Fruit fly (Drosophila melanogaster) whole organism, embryonic: ENCODE results near the gene qm.

Source experiments
- Adf1 ChIP-seq: fragments of 200-800 bp; sonication (Bioruptor generic); IDR thresholded peaks from 2 replicates; pipeline ENCODE4 v1.3.6; 2022; ENCODE audit warnings: missing biosample characterization, missing genetic modification characterization
- Atf-2 ChIP-seq: fragments of 200-800 bp; sonication (Bioruptor generic); optimal IDR thresholded peaks from 2 replicates; lab custom pipeline; 2016; ENCODE audit warnings: missing biosample characterization, missing genetic modification characterization
- CG10267 ChIP-seq: fragments of 200-800 bp; sonication (Bioruptor generic); optimal IDR thresholded peaks from 2 replicates; lab custom pipeline; 2018; ENCODE audit warnings: missing biosample characterization, mild to moderate bottlenecking, missing genetic modification characterization, moderate library complexity
- CG10274 ChIP-seq: fragments of 200-800 bp; sonication (Bioruptor generic); optimal IDR thresholded peaks from 3 replicates; lab custom pipeline; 2017; ENCODE audit warnings: missing biosample characterization, mild to moderate bottlenecking, missing genetic modification characterization
- CG10366 ChIP-seq: fragments of 200-800 bp; sonication (Bioruptor generic); IDR thresholded peaks from 2 replicates; pipeline ENCODE4 v1.3.6; 2022; ENCODE audit warnings: missing biosample characterization, missing genetic modification characterization
- CG10979 ChIP-seq: fragments of 200-800 bp; sonication (Bioruptor generic); optimal IDR thresholded peaks from 2 replicates; lab custom pipeline; 2018; ENCODE audit warnings: missing biosample characterization, mild to moderate bottlenecking, missing genetic modification characterization, moderate library complexity
- CG12299 ChIP-seq: fragments of 200-800 bp; sonication (Bioruptor generic); optimal IDR thresholded peaks from 2 replicates; lab custom pipeline; 2018; ENCODE audit warnings: missing biosample characterization, mild to moderate bottlenecking, missing genetic modification characterization
- CG12659 ChIP-seq: fragments of 200-800 bp; sonication (Bioruptor generic); optimal IDR thresholded peaks from 3 replicates; lab custom pipeline; 2017; ENCODE audit warnings: mild to moderate bottlenecking, missing biosample characterization, missing genetic modification reagents, missing genetic modification characterization
- CG13123 ChIP-seq: fragments of 200-800 bp; sonication (Bioruptor generic); optimal IDR thresholded peaks from 2 replicates; lab custom pipeline; 2016; ENCODE audit warnings: missing biosample characterization, missing genetic modification characterization
- CG15269 ChIP-seq: fragments of 200-800 bp; sonication (Bioruptor generic); optimal IDR thresholded peaks from 2 replicates; lab custom pipeline; 2018; ENCODE audit warnings: missing biosample characterization, mild to moderate bottlenecking, missing genetic modification characterization, moderate library complexity
- CG17359 ChIP-seq: fragments of 200-800 bp; sonication (Bioruptor generic); optimal IDR thresholded peaks from 3 replicates; lab custom pipeline; 2018; ENCODE audit warnings: missing biosample characterization, mild to moderate bottlenecking, missing genetic modification characterization, moderate library complexity
- CG18599 ChIP-seq: fragments of 200-800 bp; sonication (Bioruptor generic); optimal IDR thresholded peaks from 3 replicates; lab custom pipeline; 2017; ENCODE audit warnings: missing biosample characterization, missing genetic modification characterization, mild to moderate bottlenecking, moderate library complexity, missing genetic modification reagents
- CG2116 ChIP-seq: fragments of 200-800 bp; sonication (Bioruptor generic); optimal IDR thresholded peaks from 3 replicates; lab custom pipeline; 2018; ENCODE audit warnings: missing biosample characterization, mild to moderate bottlenecking, missing genetic modification characterization
- CG2120 ChIP-seq: fragments of 200-800 bp; sonication (Bioruptor generic); optimal IDR thresholded peaks from 3 replicates; lab custom pipeline; 2016; ENCODE audit warnings: missing biosample characterization, missing genetic modification characterization
- CG2678 ChIP-seq: fragments of 200-800 bp; sonication (Bioruptor generic); optimal IDR thresholded peaks from 3 replicates; lab custom pipeline; 2019; ENCODE audit warnings: missing biosample characterization, mild to moderate bottlenecking, missing genetic modification characterization, moderate library complexity
- CG2712 ChIP-seq: fragments of 200-800 bp; optimal IDR thresholded peaks from 3 replicates; lab custom pipeline; 2019; ENCODE audit warnings: missing biosample characterization, mild to moderate bottlenecking, missing genetic modification characterization, moderate library complexity
- CG31441 ChIP-seq: fragments of 200-800 bp; sonication (Bioruptor generic); IDR thresholded peaks from 2 replicates; pipeline ENCODE4 v1.3.6; 2022; ENCODE audit warnings: missing biosample characterization, missing genetic modification characterization
- CG4282 ChIP-seq: fragments of 200-800 bp; sonication (Bioruptor generic); optimal IDR thresholded peaks from 2 replicates; lab custom pipeline; 2016; ENCODE audit warnings: missing biosample characterization, missing genetic modification characterization
- CG6254 ChIP-seq: fragments of 200-800 bp; sonication (Bioruptor generic); optimal IDR thresholded peaks from 3 replicates; lab custom pipeline; 2017; ENCODE audit warnings: mild to moderate bottlenecking, missing biosample characterization, missing genetic modification reagents, missing genetic modification characterization
- D19A ChIP-seq: fragments of 200-800 bp; optimal IDR thresholded peaks from 3 replicates; lab custom pipeline; 2019; ENCODE audit warnings: missing biosample characterization, mild to moderate bottlenecking, missing genetic modification characterization, moderate library complexity
- Deaf1 ChIP-seq: fragments of 200-800 bp; optimal IDR thresholded peaks from 3 replicates; lab custom pipeline; 2019; ENCODE audit warnings: missing biosample characterization, mild to moderate bottlenecking, missing genetic modification characterization, moderate library complexity
- E2f2 ChIP-seq: fragments of 200-800 bp; sonication (Bioruptor generic); IDR thresholded peaks from 2 replicates; pipeline ENCODE4 v1.3.6; 2022; ENCODE audit warnings: missing biosample characterization, missing genetic modification characterization
- Fer3 ChIP-seq: fragments of 200-800 bp; sonication (Bioruptor generic); optimal IDR thresholded peaks from 2 replicates; lab custom pipeline; 2018; ENCODE audit warnings: missing biosample characterization, mild to moderate bottlenecking, missing genetic modification characterization, moderate library complexity
- HLH4C ChIP-seq: fragments of 200-800 bp; sonication (Bioruptor generic); IDR thresholded peaks from 3 replicates; pipeline ENCODE4 v1.3.6; 2022; ENCODE audit warnings: missing biosample characterization, missing genetic modification characterization; ENCODE audit not compliant: partially characterized antibody
- Hand ChIP-seq: fragments of 200-800 bp; sonication (Bioruptor generic); optimal IDR thresholded peaks from 2 replicates; lab custom pipeline; 2017; ENCODE audit warnings: mild to moderate bottlenecking, missing biosample characterization, missing genetic modification reagents, missing genetic modification characterization
- HmgD ChIP-seq: fragments of 200-800 bp; sonication (Bioruptor generic); optimal IDR thresholded peaks from 3 replicates; lab custom pipeline; 2016; ENCODE audit warnings: missing biosample characterization, missing genetic modification characterization
- Hr51 ChIP-seq, 2 experiments: fragments of 200-800 bp; sonication (Bioruptor generic); optimal IDR thresholded peaks; 2 replicates in 1 of 2; 3 replicates in 1 of 2; lab custom pipeline; 2016 to 2018; ENCODE audit warnings: missing biosample characterization in 2 of 2, missing genetic modification characterization in 2 of 2, mild to moderate bottlenecking in 1 of 2, moderate library complexity in 1 of 2
- Mad ChIP-seq: fragments of 200-800 bp; sonication (Bioruptor generic); optimal IDR thresholded peaks from 2 replicates; lab custom pipeline; 2016; ENCODE audit warnings: missing biosample characterization, missing genetic modification characterization
- NFAT ChIP-seq: fragments of 200-800 bp; sonication (Bioruptor generic); IDR thresholded peaks from 2 replicates; pipeline ENCODE4 v1.3.6; 2022; ENCODE audit warnings: missing biosample characterization, missing genetic modification characterization
- Nf-YB ChIP-seq: fragments of 200-800 bp; sonication (Bioruptor generic); optimal IDR thresholded peaks from 3 replicates; lab custom pipeline; 2019; ENCODE audit warnings: missing biosample characterization, mild to moderate bottlenecking, missing genetic modification characterization, moderate library complexity
- PHDP ChIP-seq: fragments of 200-800 bp; sonication (Bioruptor generic); optimal IDR thresholded peaks from 3 replicates; lab custom pipeline; 2018; ENCODE audit warnings: missing biosample characterization, mild to moderate bottlenecking, missing genetic modification characterization, moderate library complexity
- Pdp1 ChIP-seq, 2 experiments: fragments of 200-800 bp; sonication (Bioruptor generic); optimal IDR thresholded peaks; 3 replicates each; lab custom pipeline; 2016; ENCODE audit warnings: missing biosample characterization in 2 of 2, missing genetic modification characterization in 2 of 2, mild to moderate bottlenecking in 1 of 2, moderate library complexity in 1 of 2
- Scr ChIP-seq: fragments of 200-800 bp; sonication (Bioruptor generic); IDR thresholded peaks from 2 replicates; pipeline ENCODE4 v1.3.6; 2022; ENCODE audit warnings: missing biosample characterization, missing genetic modification characterization; ENCODE audit not compliant: partially characterized antibody
- Trl ChIP-seq, 3 experiments: fragments of >200 bp in 2 of 3; fragments of 200-800 bp in 1 of 3; sonication (Bioruptor generic) in 1 of 3; optimal IDR thresholded peaks; 2 replicates in 1 of 3; 3 replicates in 2 of 3; lab custom pipeline; 2016 to 2017; ENCODE audit warnings: missing biosample characterization in 1 of 3, missing genetic modification characterization in 1 of 3
- ab ChIP-seq: fragments of 200-800 bp; sonication (Bioruptor generic); optimal IDR thresholded peaks from 2 replicates; lab custom pipeline; 2016; ENCODE audit warnings: missing biosample characterization, missing genetic modification characterization
- aop ChIP-seq: fragments of 200-800 bp; sonication (Bioruptor generic); IDR thresholded peaks from 2 replicates; pipeline ENCODE4 v1.3.6; 2022; ENCODE audit warnings: missing biosample characterization, missing genetic modification characterization
- disco-r ChIP-seq: fragments of 200-800 bp; sonication (Bioruptor generic); optimal IDR thresholded peaks from 2 replicates; lab custom pipeline; 2016; ENCODE audit warnings: missing biosample characterization, missing genetic modification characterization
- gce ChIP-seq: fragments of 200-800 bp; sonication (Bioruptor generic); IDR thresholded peaks from 3 replicates; pipeline ENCODE4 v1.3.6; 2022; ENCODE audit warnings: missing biosample characterization, missing genetic modification characterization
- gcm ChIP-seq: fragments of 200-800 bp; sonication (Bioruptor generic); optimal IDR thresholded peaks from 2 replicates; lab custom pipeline; 2019; ENCODE audit warnings: missing biosample characterization, mild to moderate bottlenecking, missing genetic modification characterization, moderate library complexity
- insv ChIP-seq, 2 experiments: fragments of 200-800 bp; sonication (Bioruptor generic); optimal IDR thresholded peaks; 3 replicates each; lab custom pipeline; 2016 to 2018; ENCODE audit warnings: missing biosample characterization in 2 of 2, missing genetic modification characterization in 2 of 2
- nom ChIP-seq: fragments of 200-800 bp; sonication (Bioruptor generic); optimal IDR thresholded peaks from 2 replicates; lab custom pipeline; 2017; ENCODE audit warnings: missing biosample characterization, missing genetic modification characterization, mild to moderate bottlenecking, moderate library complexity, missing genetic modification reagents
- repo ChIP-seq: fragments of 200-800 bp; sonication (Bioruptor generic); optimal IDR thresholded peaks from 2 replicates; lab custom pipeline; 2016; ENCODE audit warnings: missing biosample characterization, missing genetic modification characterization
- scrt ChIP-seq: fragments of 200-800 bp; sonication (Bioruptor generic); optimal IDR thresholded peaks from 2 replicates; lab custom pipeline; 2018; ENCODE audit warnings: missing biosample characterization, mild to moderate bottlenecking, missing genetic modification characterization, moderate library complexity
- sim ChIP-seq: fragments of 200-800 bp; sonication (Bioruptor generic); IDR thresholded peaks from 2 replicates; pipeline ENCODE4 v1.3.6; 2022; ENCODE audit warnings: missing biosample characterization, missing genetic modification characterization
- slbo ChIP-seq: fragments of 200-800 bp; sonication (Bioruptor generic); IDR thresholded peaks from 2 replicates; pipeline ENCODE4 v1.3.6; 2022; ENCODE audit warnings: missing biosample characterization, missing genetic modification characterization
- tin ChIP-seq: fragments of 200-800 bp; sonication (Bioruptor generic); optimal IDR thresholded peaks from 3 replicates; lab custom pipeline; 2016; ENCODE audit warnings: missing biosample characterization, missing genetic modification characterization
- tna ChIP-seq: fragments of 200-800 bp; sonication (Bioruptor generic); IDR thresholded peaks from 2 replicates; pipeline ENCODE4 v1.3.6; 2022; ENCODE audit warnings: missing biosample characterization, missing genetic modification characterization; ENCODE audit not compliant: partially characterized antibody
- unc-4 ChIP-seq: fragments of 200-800 bp; sonication (Bioruptor generic); IDR thresholded peaks from 2 replicates; pipeline ENCODE4 v1.3.6; 2022; ENCODE audit warnings: missing biosample characterization, missing genetic modification characterization; ENCODE audit not compliant: partially characterized antibody

qm gene

dm6 chr3L:7344965-7345427, 3.1 kb upstream of the qm start, which contains the start of gene Cln7 (continued):
- TF ChIP-seq CG4282 (no peak), unc-4 (GFP tag; lab: Robert Waterston, UW) (peak; percentile 44), insv (GFP tag; optimal IDR thresholded peaks at IDR 0.05; lab: Kevin White, UChicago) (peak in 1 of 2 experiments; percentile 46), disco-r (GFP tag; lab: Kevin White, UChicago) (no peak), Hr51 (GFP tag; optimal IDR thresholded peaks at IDR 0.05; lab: Kevin White, UChicago) (no peak), nom (GFP tag; lab: Kevin White, UChicago) (peak; percentile 88), tin (GFP tag; lab: Kevin White, UChicago) (no peak), Nf-YB (GFP tag; lab: Kevin White, UChicago) (peak; percentile 70), CG12659 (peak; percentile 31), E2f2 (GFP tag; lab: Robert Waterston, UW) (peak; percentile 42; the same call in 1 of the 2 replicates), CG15269 (tag; lab: Kevin White, UChicago) (peak; percentile 26), Deaf1 (tag; lab: Kevin White, UChicago) (peak; percentile 86), repo (GFP tag; lab: Kevin White, UChicago) (peak; percentile 20), Hand (GFP tag; lab: Kevin White, UChicago) (peak; percentile 62), Trl (optimal IDR thresholded peaks at IDR 0.05; lab: Kevin White, UChicago) (peak; percentile 62 to 70), Trl (GFP tag; optimal IDR thresholded peaks at IDR 0.05; lab: Kevin White, UChicago) (peak; percentile 19), PHDP (peak; percentile 50), sim (GFP tag; lab: Robert Waterston, UW) (peak; percentile 49; the same call in 1 of the 2 replicates), Atf-2 (GFP tag; lab: Kevin White, UChicago) (no peak), CG2678 (tag; lab: Kevin White, UChicago) (no peak), Scr (GFP tag; lab: Robert Waterston, UW) (peak; percentile 46), slbo (GFP tag; lab: Robert Waterston, UW) (no peak), CG2120 (GFP tag; lab: Kevin White, UChicago) (peak; percentile 2), CG13123 (GFP tag; lab: Kevin White, UChicago) (no peak), CG2116 (GFP tag; lab: Kevin White, UChicago) (peak; percentile 5), HmgD (GFP tag; lab: Kevin White, UChicago) (peak; percentile 32), aop (GFP tag; lab: Robert Waterston, UW) (0 out of 2 replicates have a peak, but pooled peaks have one; percentile 24), CG17359 (tag; lab: Kevin White, UChicago) (peak; percentile 31), CG10366 (no peak), Fer3 (tag; lab: Kevin White, UChicago) (no peak), Mad (GFP tag; lab: Kevin White, UChicago) (no peak), D19A (tag; lab: Kevin White, UChicago) (peak; percentile 28), Pdp1 (GFP tag; optimal IDR thresholded peaks at IDR 0.05; lab: Kevin White, UChicago) (peak in 1 of 2 experiments; percentile 10), CG10979 (tag; lab: Kevin White, UChicago) (peak; percentile 53), CG10274 (no peak), CG10267 (peak; percentile 39), CG18599 (peak; percentile 31), CG31441 (GFP tag; lab: Robert Waterston, UW) (peak; percentile 38; the same call in 1 of the 2 replicates), CG6254 (GFP tag; lab: Kevin White, UChicago) (no peak), CG12299 (no peak), scrt (GFP tag; lab: Kevin White, UChicago) (peak; percentile 35), Adf1 (GFP tag; lab: Robert Waterston, UW) (peak; percentile 85), ab (no peak), gce (GFP tag; lab: Robert Waterston, UW) (peak; percentile 66; the same call in 1 of the 3 replicates), CG2712 (tag; lab: Kevin White, UChicago) (peak; percentile 56), tna (GFP tag; lab: Robert Waterston, UW) (peak; percentile 57; the same call in 1 of the 2 replicates), HLH4C (GFP tag; lab: Robert Waterston, UW) (peak; percentile 43; the same call in 2 of the 3 replicates), gcm (peak; percentile 43), NFAT (GFP tag; lab: Robert Waterston, UW) (peak; percentile 50; the same call in 1 of the 2 replicates)
